Fruit fly (Drosophila melanogaster) whole organism, embryonic: ENCODE data around the gene CG4586.
A peak's percentile ranks its signal among the peaks of the same experiment; 100 is the strongest.

Experiments used
- BtbVII ChIP-seq: fragments of 200-800 bp; sonication (Bioruptor generic); optimal IDR thresholded peaks from 3 replicates; lab custom pipeline; 2017; ENCODE audit warnings: missing biosample characterization, mild to moderate bottlenecking, missing genetic modification characterization
- Bteb2 ChIP-seq: fragments of 200-800 bp; sonication (Bioruptor generic); optimal IDR thresholded peaks from 2 replicates; lab custom pipeline; 2016; ENCODE audit warnings: missing biosample characterization, missing genetic modification characterization
- CG11398 ChIP-seq: fragments of 200-800 bp; sonication (Bioruptor generic); optimal IDR thresholded peaks from 2 replicates; lab custom pipeline; 2016; ENCODE audit warnings: missing biosample characterization, missing genetic modification characterization
- CG11456 ChIP-seq: fragments of 200-800 bp; sonication (Bioruptor generic); IDR thresholded peaks from 3 replicates; pipeline ENCODE4 v1.3.6; 2022; ENCODE audit warnings: missing biosample characterization, missing genetic modification characterization
- CG11695 ChIP-seq: fragments of 200-800 bp; sonication (Bioruptor generic); IDR thresholded peaks from 3 replicates; pipeline ENCODE4 v1.3.6; 2022; ENCODE audit warnings: missing biosample characterization, missing genetic modification characterization
- CG1233 ChIP-seq: fragments of 200-800 bp; sonication (Bioruptor generic); optimal IDR thresholded peaks from 4 replicates; lab custom pipeline; 2018; ENCODE audit warnings: missing biosample characterization, mild to moderate bottlenecking, missing genetic modification characterization
- CG12659 ChIP-seq: fragments of 200-800 bp; sonication (Bioruptor generic); optimal IDR thresholded peaks from 3 replicates; lab custom pipeline; 2017; ENCODE audit warnings: mild to moderate bottlenecking, missing biosample characterization, missing genetic modification reagents, missing genetic modification characterization
- CG13296 ChIP-seq: fragments of 200-800 bp; sonication (Bioruptor generic); optimal IDR thresholded peaks from 3 replicates; lab custom pipeline; 2018; ENCODE audit warnings: missing biosample characterization, mild to moderate bottlenecking, missing genetic modification characterization
- CG13424 ChIP-seq: fragments of 200-800 bp; sonication (Bioruptor generic); optimal IDR thresholded peaks from 2 replicates; lab custom pipeline; 2019; ENCODE audit warnings: missing biosample characterization, mild to moderate bottlenecking, missing genetic modification characterization, moderate library complexity
- CG13624 ChIP-seq: fragments of 200-800 bp; sonication (Bioruptor generic); optimal IDR thresholded peaks from 2 replicates; lab custom pipeline; 2016; ENCODE audit warnings: missing biosample characterization, missing genetic modification characterization
- CG1602 ChIP-seq: fragments of 200-800 bp; sonication (Bioruptor generic); optimal IDR thresholded peaks from 3 replicates; lab custom pipeline; 2016; ENCODE audit warnings: missing biosample characterization, missing genetic modification characterization
- CG16815 ChIP-seq: fragments of 200-800 bp; sonication (Bioruptor generic); optimal IDR thresholded peaks from 3 replicates; lab custom pipeline; 2017; ENCODE audit warnings: missing biosample characterization, mild to moderate bottlenecking, missing genetic modification characterization
- CG17328 ChIP-seq: fragments of 200-800 bp; sonication (Bioruptor generic); IDR thresholded peaks from 2 replicates; pipeline ENCODE4 v1.3.6; 2022; ENCODE audit warnings: missing biosample characterization, missing genetic modification characterization
- CG17361 ChIP-seq: fragments of 200-800 bp; sonication (Bioruptor generic); IDR thresholded peaks from 3 replicates; pipeline ENCODE4 v1.3.6; 2022; ENCODE audit warnings: missing biosample characterization, missing genetic modification characterization
- CG2129 ChIP-seq: fragments of 200-800 bp; sonication (Bioruptor generic); IDR thresholded peaks from 2 replicates; pipeline ENCODE4 v1.3.6; 2022; ENCODE audit warnings: missing biosample characterization, missing genetic modification characterization; ENCODE audit not compliant: partially characterized antibody
- CG31365 ChIP-seq: fragments of 200-800 bp; sonication (Bioruptor generic); optimal IDR thresholded peaks from 2 replicates; lab custom pipeline; 2018; ENCODE audit warnings: missing biosample characterization, mild to moderate bottlenecking, missing genetic modification characterization
- CG3163 ChIP-seq: fragments of 200-800 bp; sonication (Bioruptor generic); optimal IDR thresholded peaks from 3 replicates; lab custom pipeline; 2016; ENCODE audit warnings: missing biosample characterization, missing genetic modification characterization
- CG7271 ChIP-seq: fragments of 200-800 bp; sonication (Bioruptor generic); optimal IDR thresholded peaks from 2 replicates; lab custom pipeline; 2018; ENCODE audit warnings: missing biosample characterization, mild to moderate bottlenecking, missing genetic modification characterization, moderate library complexity
- CG7357 ChIP-seq: fragments of 200-800 bp; sonication (Bioruptor generic); IDR thresholded peaks from 3 replicates; pipeline ENCODE4 v1.3.6; 2022; ENCODE audit warnings: missing biosample characterization, missing genetic modification characterization
- CG8359 ChIP-seq: fragments of 200-800 bp; sonication (Bioruptor generic); optimal IDR thresholded peaks from 2 replicates; lab custom pipeline; 2017; ENCODE audit warnings: missing biosample characterization, mild to moderate bottlenecking, missing genetic modification characterization, borderline replicate concordance
- CTCF ChIP-seq: fragments of 200-800 bp; sonication (Bioruptor generic); optimal IDR thresholded peaks from 2 replicates; lab custom pipeline; 2017; ENCODE audit warnings: missing biosample characterization, mild to moderate bottlenecking, missing genetic modification characterization, moderate library complexity
- Chrac-16 ChIP-seq: fragments of 200-800 bp; sonication (Bioruptor generic); optimal IDR thresholded peaks from 3 replicates; lab custom pipeline; 2016; ENCODE audit warnings: missing biosample characterization, missing genetic modification characterization
- CkIIα-i1 ChIP-seq: fragments of 200-800 bp; sonication (Bioruptor generic); IDR thresholded peaks from 2 replicates; pipeline ENCODE4 v1.3.6; 2022; ENCODE audit warnings: missing biosample characterization, missing genetic modification characterization
- CrebB ChIP-seq: fragments of 200-800 bp; sonication (Bioruptor generic); optimal IDR thresholded peaks from 3 replicates; lab custom pipeline; 2018; ENCODE audit warnings: missing biosample characterization, mild to moderate bottlenecking, missing genetic modification characterization
- Eip74EF ChIP-seq, 2 experiments: fragments of 200-800 bp in 1 of 2; fragments of >200 bp in 1 of 2; sonication (Bioruptor generic) in 1 of 2; optimal IDR thresholded peaks; 2 replicates each; lab custom pipeline; 2017 to 2019; ENCODE audit warnings: missing biosample characterization in 2 of 2, missing genetic modification characterization in 2 of 2, mild to moderate bottlenecking in 1 of 2, moderate library complexity in 1 of 2
- Kr ChIP-seq: fragments of 200-800 bp; sonication (Bioruptor generic); optimal IDR thresholded peaks from 2 replicates; lab custom pipeline; 2017; ENCODE audit warnings: missing biosample characterization, mild to moderate bottlenecking, missing genetic modification characterization
- Mrtf ChIP-seq: fragments of 200-800 bp; sonication (Bioruptor generic); IDR thresholded peaks from 3 replicates; pipeline ENCODE4 v1.3.6; 2022; ENCODE audit warnings: missing biosample characterization, missing genetic modification characterization
- Nf-YB ChIP-seq: fragments of 200-800 bp; sonication (Bioruptor generic); optimal IDR thresholded peaks from 3 replicates; lab custom pipeline; 2019; ENCODE audit warnings: missing biosample characterization, mild to moderate bottlenecking, missing genetic modification characterization, moderate library complexity
- Side ChIP-seq: fragments of 200-800 bp; sonication (Bioruptor generic); optimal IDR thresholded peaks from 2 replicates; lab custom pipeline; 2016; ENCODE audit warnings: missing biosample characterization, missing genetic modification characterization
- Sox102F ChIP-seq: fragments of 200-800 bp; sonication (Bioruptor generic); optimal IDR thresholded peaks from 2 replicates; lab custom pipeline; 2018; ENCODE audit warnings: missing biosample characterization, mild to moderate bottlenecking, missing genetic modification characterization, moderate library complexity
- TFAM ChIP-seq: fragments of 200-800 bp; sonication (Bioruptor generic); optimal IDR thresholded peaks from 2 replicates; lab custom pipeline; 2017; ENCODE audit warnings: missing biosample characterization, missing genetic modification characterization, inconsistent platforms
- abd-A ChIP-seq: fragments of 200-800 bp; sonication (Bioruptor generic); optimal IDR thresholded peaks from 3 replicates; lab custom pipeline; 2019; ENCODE audit warnings: missing biosample characterization, mild to moderate bottlenecking, missing genetic modification characterization, moderate library complexity
- cas ChIP-seq: fragments of 200-800 bp; sonication (Bioruptor generic); IDR thresholded peaks from 2 replicates; pipeline ENCODE4 v1.3.6; 2022; ENCODE audit warnings: missing biosample characterization, missing genetic modification characterization
- crc ChIP-seq: fragments of 200-800 bp; sonication (Bioruptor generic); optimal IDR thresholded peaks from 2 replicates; lab custom pipeline; 2016; ENCODE audit warnings: missing biosample characterization, missing genetic modification characterization
- dmrt11E ChIP-seq: fragments of 200-800 bp; sonication (Bioruptor generic); optimal IDR thresholded peaks from 3 replicates; lab custom pipeline; 2018; ENCODE audit warnings: missing biosample characterization, mild to moderate bottlenecking, missing genetic modification characterization, moderate library complexity
- fd96Cb ChIP-seq: fragments of 200-800 bp; sonication (Bioruptor generic); optimal IDR thresholded peaks from 2 replicates; lab custom pipeline; 2018; ENCODE audit warnings: missing biosample characterization, mild to moderate bottlenecking, missing genetic modification characterization, moderate library complexity
- gce ChIP-seq: fragments of 200-800 bp; sonication (Bioruptor generic); IDR thresholded peaks from 3 replicates; pipeline ENCODE4 v1.3.6; 2022; ENCODE audit warnings: missing biosample characterization, missing genetic modification characterization
- gem ChIP-seq: fragments of 200-800 bp; sonication (Bioruptor generic); optimal IDR thresholded peaks from 2 replicates; lab custom pipeline; 2019; ENCODE audit warnings: missing biosample characterization, mild to moderate bottlenecking, missing genetic modification characterization, moderate library complexity
- gfzf ChIP-seq: fragments of 200-800 bp; sonication (Bioruptor generic); optimal IDR thresholded peaks from 2 replicates; lab custom pipeline; 2016; ENCODE audit warnings: missing biosample characterization, mild to moderate bottlenecking, missing genetic modification characterization, moderate library complexity
- grau ChIP-seq: fragments of 200-800 bp; optimal IDR thresholded peaks from 3 replicates; lab custom pipeline; 2019; ENCODE audit warnings: missing biosample characterization, mild to moderate bottlenecking, missing genetic modification characterization, moderate library complexity
- lab ChIP-seq: fragments of 200-800 bp; sonication (Bioruptor generic); optimal IDR thresholded peaks from 3 replicates; lab custom pipeline; 2017; ENCODE audit warnings: missing biosample characterization, missing genetic modification characterization, mild to moderate bottlenecking, moderate library complexity, missing genetic modification reagents
- luna ChIP-seq: fragments of 200-800 bp; sonication (Bioruptor generic); optimal IDR thresholded peaks from 2 replicates; lab custom pipeline; 2016; ENCODE audit warnings: missing biosample characterization, missing genetic modification characterization
- nau ChIP-seq: fragments of 200-800 bp; sonication (Bioruptor generic); optimal IDR thresholded peaks from 3 replicates; lab custom pipeline; 2017; ENCODE audit warnings: missing biosample characterization, mild to moderate bottlenecking, missing genetic modification characterization, missing genetic modification reagents
- pum ChIP-seq: fragments of 200-800 bp; sonication (Bioruptor generic); optimal IDR thresholded peaks from 2 replicates; lab custom pipeline; 2016; ENCODE audit warnings: missing biosample characterization, missing genetic modification characterization
- rib ChIP-seq: fragments of 200-800 bp; sonication (Bioruptor generic); IDR thresholded peaks from 2 replicates; pipeline ENCODE4 v1.3.6; 2022; ENCODE audit warnings: missing biosample characterization, missing genetic modification characterization
- ssp ChIP-seq: fragments of 200-800 bp; sonication (Bioruptor generic); IDR thresholded peaks from 2 replicates; pipeline ENCODE4 v1.3.6; 2022; ENCODE audit warnings: missing biosample characterization, missing genetic modification characterization
- toy ChIP-seq: fragments of 200-800 bp; sonication (Bioruptor generic); IDR thresholded peaks from 2 replicates; pipeline ENCODE4 v1.3.6; 2022; ENCODE audit warnings: missing biosample characterization, missing genetic modification characterization
- trem ChIP-seq: fragments of 200-800 bp; optimal IDR thresholded peaks from 3 replicates; lab custom pipeline; 2019; ENCODE audit warnings: missing biosample characterization, mild to moderate bottlenecking, missing genetic modification characterization, moderate library complexity
- trh ChIP-seq: fragments of 200-800 bp; sonication (Bioruptor generic); optimal IDR thresholded peaks from 2 replicates; lab custom pipeline; 2016; ENCODE audit warnings: missing biosample characterization, missing genetic modification characterization
- tup ChIP-seq: fragments of 200-800 bp; sonication (Bioruptor generic); optimal IDR thresholded peaks from 2 replicates; lab custom pipeline; 2016; ENCODE audit warnings: missing biosample characterization, mild to moderate bottlenecking, missing genetic modification characterization, moderate library complexity

The CG4586 gene

dm6 chrX:6985182-6985851 is 15.6 kb downstream of the CG4586 start (continued):
- TF ChIP-seq Eip74EF (GFP tag; optimal IDR thresholded peaks at IDR 0.05; lab: Kevin White, UChicago) (peak in 1 of 2 experiments; percentile 70), dmrt11E (tag; lab: Kevin White, UChicago) (peak; percentile 93), CkIIα-i1 (GFP tag; lab: Robert Waterston, UW) (no peak), nau (GFP tag; lab: Kevin White, UChicago) (peak; percentile 52), crc (GFP tag; lab: Kevin White, UChicago) (peak; percentile 56), CG13424 (tag; lab: Kevin White, UChicago) (peak; percentile 79), gem (tag; lab: Kevin White, UChicago) (peak; percentile 91), CG12659 (GFP tag; lab: Kevin White, UChicago) (peak; percentile 58), toy (no peak), Nf-YB (GFP tag; lab: Kevin White, UChicago) (peak; percentile 59), CrebB (tag; lab: Kevin White, UChicago) (peak; percentile 53), trh (GFP tag; lab: Kevin White, UChicago) (peak; percentile 21), grau (peak; percentile 81), CG2129 (no peak), CG11695 (GFP tag; lab: Robert Waterston, UW) (peak; percentile 48; the same call in 1 of the 3 replicates), CG7357 (GFP tag; lab: Robert Waterston, UW) (peak; percentile 54; the same call in 1 of the 3 replicates), CG13624 (GFP tag; lab: Kevin White, UChicago) (peak; percentile 73), fd96Cb (tag; lab: Kevin White, UChicago) (peak; percentile 83), Kr (GFP tag; lab: Kevin White, UChicago) (no peak), CG7271 (tag; lab: Kevin White, UChicago) (peak; percentile 18), trem (tag; lab: Kevin White, UChicago) (peak; percentile 77), CTCF (GFP tag; lab: Kevin White, UChicago) (no peak), CG16815 (GFP tag; lab: Kevin White, UChicago) (peak; percentile 81), CG17328 (GFP tag; lab: Robert Waterston, UW) (peak; percentile 82), CG11398 (peak; percentile 74), TFAM (peak; percentile 41), CG11456 (GFP tag; lab: Robert Waterston, UW) (no peak), luna (GFP tag; lab: Kevin White, UChicago) (no peak), Mrtf (GFP tag; lab: Robert Waterston, UW) (no peak; the same call in 2 of the 3 replicates), CG13296 (peak; percentile 19), abd-A (peak; percentile 33), CG1602 (GFP tag; lab: Kevin White, UChicago) (peak; percentile 79), pum (peak; percentile 77), Chrac-16 (GFP tag; lab: Kevin White, UChicago) (peak; percentile 80), ssp (GFP tag; lab: Robert Waterston, UW) (peak; percentile 61), rib (GFP tag; lab: Robert Waterston, UW) (no peak), gfzf (no peak), tup (GFP tag; lab: Kevin White, UChicago) (peak; percentile 54), Bteb2 (peak; percentile 67), Sox102F (GFP tag; lab: Kevin White, UChicago) (peak; percentile 77), lab (GFP tag; lab: Kevin White, UChicago) (peak; percentile 64), CG31365 (tag; lab: Kevin White, UChicago) (no peak), cas (GFP tag; lab: Robert Waterston, UW) (no peak), gce (GFP tag; lab: Robert Waterston, UW) (peak; percentile 73), CG8359 (GFP tag; lab: Kevin White, UChicago) (peak; percentile 41), CG17361 (peak; percentile 80), Side (GFP tag; lab: Kevin White, UChicago) (peak; percentile 83), BtbVII (GFP tag; lab: Kevin White, UChicago) (no peak), CG3163 (peak; percentile 53), CG1233 (GFP tag; lab: Kevin White, UChicago) (peak; percentile 26)
